Worm (Caenorhabditis elegans) whole organism, L3 larva: ENCODE results near the gene ttll-11.

ENCODE experiments used
- R02D3.7 ChIP-seq: fragments of 150-350 bp; optimal IDR thresholded peaks from 2 replicates; lab custom pipeline; 2014; ENCODE audit warnings: missing biosample characterization, missing genetic modification characterization
- ama-1 ChIP-seq: fragments of 150-350 bp; optimal IDR thresholded peaks from 2 replicates; lab custom pipeline; 2018
- ceh-9 ChIP-seq: sonication (generic microtip); optimal IDR thresholded peaks from 2 replicates; lab custom pipeline; 2018; ENCODE audit warnings: missing biosample characterization, missing genetic modification characterization
- elt-1 ChIP-seq: fragments of 150-350 bp; optimal IDR thresholded peaks from 2 replicates; lab custom pipeline; 2014; ENCODE audit warnings: missing biosample characterization, missing genetic modification characterization
- elt-2 ChIP-seq: sonication (generic microtip); optimal IDR thresholded peaks from 2 replicates; lab custom pipeline; 2016; ENCODE audit warnings: missing genetic modification reagents, mild to moderate bottlenecking, missing genetic modification characterization, missing compliant biosample characterization
- elt-3 ChIP-seq, 3 experiments: fragments of 150-350 bp in 1 of 3; sonication (generic microtip) in 2 of 3; optimal IDR thresholded peaks; 2 replicates in 2 of 3; 4 replicates in 1 of 3; lab custom pipeline; 2014 to 2017; ENCODE audit warnings: missing biosample characterization in 3 of 3, missing genetic modification characterization in 3 of 3
- fkh-10 ChIP-seq: sonication (generic microtip); optimal IDR thresholded peaks from 2 replicates; lab custom pipeline; 2017; ENCODE audit warnings: missing biosample characterization, missing genetic modification reagents, missing genetic modification characterization
- fkh-2 ChIP-seq: fragments of 150-350 bp; optimal IDR thresholded peaks from 2 replicates; lab custom pipeline; 2014; ENCODE audit warnings: missing biosample characterization, missing genetic modification reagents, missing genetic modification characterization
- fos-1 ChIP-seq: fragments of 150-350 bp; optimal IDR thresholded peaks from 2 replicates; lab custom pipeline; 2014; ENCODE audit warnings: missing biosample characterization, missing genetic modification characterization
- jun-1 ChIP-seq: fragments of 150-350 bp; optimal IDR thresholded peaks from 2 replicates; lab custom pipeline; 2014; ENCODE audit warnings: missing biosample characterization, missing genetic modification reagents, missing genetic modification characterization
- mml-1 ChIP-seq: fragments of 150-350 bp; sonication (generic microtip); optimal IDR thresholded peaks from 3 replicates; lab custom pipeline; 2014; ENCODE audit warnings: missing biosample characterization, missing genetic modification characterization
- nfya-1 ChIP-seq: sonication (generic microtip); optimal IDR thresholded peaks from 2 replicates; lab custom pipeline; 2017; ENCODE audit warnings: missing genetic modification characterization, mild to moderate bottlenecking, missing compliant biosample characterization, antibody characterized with exemption, moderate library complexity; ENCODE audit not compliant: insufficient read depth
- nhr-11 ChIP-seq: fragments of 150-350 bp; optimal IDR thresholded peaks from 2 replicates; lab custom pipeline; 2014; ENCODE audit warnings: missing biosample characterization, missing genetic modification characterization
- nhr-23 ChIP-seq: fragments of 150-350 bp; optimal IDR thresholded peaks from 2 replicates; lab custom pipeline; 2014; ENCODE audit warnings: missing biosample characterization, missing genetic modification reagents, missing genetic modification characterization
- nhr-237 ChIP-seq: fragments of 150-350 bp; optimal IDR thresholded peaks from 2 replicates; lab custom pipeline; 2014; ENCODE audit warnings: missing biosample characterization, missing genetic modification characterization
- nhr-25 ChIP-seq: sonication (generic microtip); optimal IDR thresholded peaks from 2 replicates; lab custom pipeline; 2017; ENCODE audit warnings: missing biosample characterization, missing genetic modification characterization
- nhr-43 ChIP-seq: sonication (generic microtip); optimal IDR thresholded peaks from 2 replicates; lab custom pipeline; 2016; ENCODE audit warnings: mild to moderate bottlenecking, missing genetic modification characterization, missing compliant biosample characterization; ENCODE audit not compliant: poor library complexity, severe bottlenecking
- nhr-76 ChIP-seq: fragments of 150-350 bp; sonication (generic microtip); optimal IDR thresholded peaks from 5 replicates; lab custom pipeline; 2014; ENCODE audit warnings: missing biosample characterization, missing genetic modification characterization
- nhr-77 ChIP-seq: fragments of 150-350 bp; optimal IDR thresholded peaks from 2 replicates; lab custom pipeline; 2014; ENCODE audit warnings: missing biosample characterization, missing genetic modification characterization
- pha-4 ChIP-seq: fragments of 150-350 bp; optimal IDR thresholded peaks from 2 replicates; lab custom pipeline; 2014; ENCODE audit warnings: missing biosample characterization, missing genetic modification reagents, missing genetic modification characterization
- pqm-1 ChIP-seq: fragments of 150-350 bp; optimal IDR thresholded peaks from 2 replicates; lab custom pipeline; 2017; ENCODE audit warnings: missing biosample characterization, missing genetic modification characterization, inconsistent platforms
- skn-1 ChIP-seq: fragments of 150-350 bp; optimal IDR thresholded peaks from 2 replicates; lab custom pipeline; 2014; ENCODE audit warnings: missing biosample characterization, missing genetic modification characterization
- tbx-2 ChIP-seq: sonication (generic microtip); optimal IDR thresholded peaks from 2 replicates; lab custom pipeline; 2016; ENCODE audit warnings: mild to moderate bottlenecking, missing genetic modification characterization, missing compliant biosample characterization
- unc-39 ChIP-seq: sonication (generic microtip); optimal IDR thresholded peaks from 4 replicates; lab custom pipeline; 2017; ENCODE audit warnings: missing biosample characterization, missing genetic modification characterization
- zag-1 ChIP-seq: fragments of 150-350 bp; optimal IDR thresholded peaks from 2 replicates; lab custom pipeline; 2014; ENCODE audit warnings: missing biosample characterization, missing genetic modification characterization
- ztf-4 ChIP-seq: fragments of 150-350 bp; optimal IDR thresholded peaks from 2 replicates; lab custom pipeline; 2014; ENCODE audit warnings: missing biosample characterization, missing genetic modification characterization

Gene ttll-11

ce11 chrIV:8697436-8697835, at the start of gene ttll-11:
ttll-11 (plus strand) TSS chrIV:8697736.
- TF ChIP-seq nhr-25 (tag; lab: Kevin White, UChicago), result no peak

- TF ChIP-seq nhr-23 (no peak), ama-1 (lab: Kevin White, UChicago) (no peak), R02D3.7 (tag; lab: Kevin White, UChicago) (no peak), ceh-9 (no peak), nhr-237 (tag; lab: Kevin White, UChicago) (no peak), nhr-77 (tag; lab: Kevin White, UChicago) (no peak), unc-39 (tag; lab: Kevin White, UChicago) (no peak), elt-1 (no peak), jun-1 (tag; lab: Kevin White, UChicago) (no peak)
These were observed 49.0 kb upstream of the ttll-11 start, which contains the start of gene cyp-33E1 for ce11 chrIV:8648502-8648901. cyp-33E1 (minus strand) TSS chrIV:8648602.

- TF ChIP-seq elt-2 (tag; lab: Kevin White, UChicago) (peak; percentile 56), elt-3 (tag; optimal IDR thresholded peaks at IDR 0.05; lab: Kevin White, UChicago) (no peak), nhr-43 (no peak), pha-4 (tag; lab: Kevin White, UChicago) (peak; percentile 60)
These were observed 46.8 kb upstream of the ttll-11 start, which contains the start of gene C49C8.2 for ce11 chrIV:8650696-8651095. C49C8.2 (plus strand) TSS chrIV:8651088.

- TF ChIP-seq fkh-10 (GFP tag; lab: Kevin White, UChicago) (no peak), nfya-1 (no peak), ztf-4 (tag; lab: Kevin White, UChicago) (no peak), fos-1 (tag; lab: Kevin White, UChicago) (no peak), nhr-11 (tag; lab: Kevin White, UChicago) (no peak), ama-1 (lab: Kevin White, UChicago) (no peak)
These were observed 45.7 kb upstream of the ttll-11 start, which contains the start of gene C49C8.8 for ce11 chrIV:8651835-8652234. C49C8.8 (plus strand) TSS chrIV:8652135.

ce11 chrIV:8653592-8653991, 43.9 kb upstream of the ttll-11 start, which contains the start of gene C49C8.5:
C49C8.5 (minus strand) TSS chrIV:8653664.
- peak; percentile 54 for TF ChIP-seq elt-2 (tag; lab: Kevin White, UChicago)
- no peak for TF ChIP-seq R02D3.7 (tag; lab: Kevin White, UChicago)
- TF ChIP-seq unc-39 (tag; lab: Kevin White, UChicago), result no peak
- TF ChIP-seq pha-4 (tag; lab: Kevin White, UChicago), result no peak
- TF ChIP-seq nhr-76 (tag; lab: Kevin White, UChicago), result no peak
- peak; percentile 20 for TF ChIP-seq pqm-1
- no peak for TF ChIP-seq mml-1 (tag; lab: Kevin White, UChicago)
- TF ChIP-seq tbx-2 (tag; lab: Kevin White, UChicago), result no peak

ce11 chrIV:8654115-8654628, 43.4 kb upstream of the ttll-11 start, which contains the start of gene C49C8.1:
C49C8.1 (plus strand) TSS chrIV:8654578.
- no peak for TF ChIP-seq tbx-2 (tag; lab: Kevin White, UChicago)
- TF ChIP-seq fkh-2 (tag; lab: Kevin White, UChicago), result no peak
- peak; percentile 30 for TF ChIP-seq elt-2 (tag; lab: Kevin White, UChicago)
- no peak for TF ChIP-seq pha-4 (tag; lab: Kevin White, UChicago)

ce11 chrIV:8658122-8658521, 39.4 kb upstream of the ttll-11 start, which contains the start of gene C49C8.6:
C49C8.6 (minus strand) TSS chrIV:8658222.
- TF ChIP-seq jun-1 (tag; lab: Kevin White, UChicago) (no peak), zag-1 (tag; lab: Kevin White, UChicago) (no peak), skn-1 (tag; lab: Kevin White, UChicago) (no peak)

- TF ChIP-seq R02D3.7 (tag; lab: Kevin White, UChicago) (peak; percentile 79), jun-1 (tag; lab: Kevin White, UChicago) (no peak), nhr-76 (tag; lab: Kevin White, UChicago) (no peak)
These were observed 31.8 kb upstream of the ttll-11 start for ce11 chrIV:8665778-8666177.
